Worm (Caenorhabditis elegans) whole organism, L1 larva: ENCODE data around the gene T05E12.9.

Experiments used
- blmp-1 ChIP-seq: fragments of 150-350 bp; optimal IDR thresholded peaks from 2 replicates; lab custom pipeline; 2014; ENCODE audit warnings: missing biosample characterization, missing genetic modification characterization
- hlh-17 ChIP-seq: fragments of 200-800 bp; sonication (Bioruptor generic); optimal IDR thresholded peaks from 2 replicates; lab custom pipeline; 2018; ENCODE audit warnings: missing genetic modification characterization, mild to moderate bottlenecking, missing compliant biosample characterization, moderate library complexity, borderline replicate concordance
- lin-15B ChIP-seq: fragments of 150-350 bp; sonication (generic microtip); optimal IDR thresholded peaks from 3 replicates; lab custom pipeline; 2014; ENCODE audit warnings: missing biosample characterization, missing genetic modification characterization
- lin-35 ChIP-seq, 2 experiments: fragments of 150-350 bp; optimal IDR thresholded peaks; 2 replicates each; lab custom pipeline; 2014; ENCODE audit warnings: missing biosample characterization in 2 of 2, missing genetic modification characterization in 2 of 2, missing genetic modification reagents in 2 of 2
- nhr-77 ChIP-seq: fragments of 150-350 bp; optimal IDR thresholded peaks from 2 replicates; lab custom pipeline; 2014; ENCODE audit warnings: missing biosample characterization, missing genetic modification characterization
- unc-130 ChIP-seq: fragments of 150-350 bp; optimal IDR thresholded peaks from 2 replicates; lab custom pipeline; 2017; ENCODE audit warnings: missing biosample characterization, missing genetic modification characterization, inconsistent platforms
- unc-62 ChIP-seq: fragments of 150-350 bp; optimal IDR thresholded peaks from 2 replicates; lab custom pipeline; 2014; ENCODE audit warnings: missing biosample characterization, missing genetic modification reagents, missing genetic modification characterization

ce11 chrV:17082718-17083117 lies at the start of gene T05E12.9:
- no peak for TF ChIP-seq lin-35 (GFP tag; optimal IDR thresholded peaks at IDR 0.05; lab: Kevin White, UChicago)
- TF ChIP-seq nhr-77 (tag; lab: Kevin White, UChicago) = no peak
- no peak for TF ChIP-seq unc-62
- no peak for TF ChIP-seq lin-15B
- TF ChIP-seq blmp-1 (tag; lab: Kevin White, UChicago) = no peak
- TF ChIP-seq unc-130 = no peak
- no peak for TF ChIP-seq hlh-17 (GFP tag; lab: Kevin White, UChicago)
